Worm (Caenorhabditis elegans) whole organism, L3 larva: ENCODE data around the gene B0280.9.
A peak's percentile ranks its signal among the peaks of the same experiment; 100 is the strongest.

Experiments
- ama-1 ChIP-seq: fragments of 150-350 bp; optimal IDR thresholded peaks from 2 replicates; lab custom pipeline; 2018
- ceh-82 ChIP-seq: fragments of 150-350 bp; optimal IDR thresholded peaks from 2 replicates; lab custom pipeline; 2014; ENCODE audit warnings: missing biosample characterization, missing genetic modification characterization
- elt-2 ChIP-seq: sonication (generic microtip); optimal IDR thresholded peaks from 2 replicates; lab custom pipeline; 2016; ENCODE audit warnings: missing genetic modification reagents, mild to moderate bottlenecking, missing genetic modification characterization, missing compliant biosample characterization
- elt-3 ChIP-seq, 3 experiments: fragments of 150-350 bp in 1 of 3; sonication (generic microtip) in 2 of 3; optimal IDR thresholded peaks; 2 replicates in 2 of 3; 4 replicates in 1 of 3; lab custom pipeline; 2014 to 2017; ENCODE audit warnings: missing biosample characterization in 3 of 3, missing genetic modification characterization in 3 of 3
- fkh-10 ChIP-seq: sonication (generic microtip); optimal IDR thresholded peaks from 2 replicates; lab custom pipeline; 2017; ENCODE audit warnings: missing biosample characterization, missing genetic modification reagents, missing genetic modification characterization
- lin-15B ChIP-seq: fragments of 150-350 bp; optimal IDR thresholded peaks from 2 replicates; lab custom pipeline; 2014; ENCODE audit warnings: missing biosample characterization, missing genetic modification characterization
- nhr-25 ChIP-seq: sonication (generic microtip); optimal IDR thresholded peaks from 2 replicates; lab custom pipeline; 2017; ENCODE audit warnings: missing biosample characterization, missing genetic modification characterization
- nhr-77 ChIP-seq: fragments of 150-350 bp; optimal IDR thresholded peaks from 2 replicates; lab custom pipeline; 2014; ENCODE audit warnings: missing biosample characterization, missing genetic modification characterization
- pqm-1 ChIP-seq: fragments of 150-350 bp; optimal IDR thresholded peaks from 2 replicates; lab custom pipeline; 2017; ENCODE audit warnings: missing biosample characterization, missing genetic modification characterization, inconsistent platforms
- skn-1 ChIP-seq: fragments of 150-350 bp; optimal IDR thresholded peaks from 2 replicates; lab custom pipeline; 2014; ENCODE audit warnings: missing biosample characterization, missing genetic modification characterization
- unc-62 ChIP-seq: fragments of 150-350 bp; sonication (generic microtip); optimal IDR thresholded peaks from 4 replicates; lab custom pipeline; 2014; ENCODE audit warnings: missing biosample characterization, missing genetic modification reagents, missing genetic modification characterization
- zag-1 ChIP-seq: fragments of 150-350 bp; optimal IDR thresholded peaks from 2 replicates; lab custom pipeline; 2014; ENCODE audit warnings: missing biosample characterization, missing genetic modification characterization
- ztf-11 ChIP-seq: fragments of 150-350 bp; optimal IDR thresholded peaks from 2 replicates; lab custom pipeline; 2014; ENCODE audit warnings: missing biosample characterization, missing genetic modification characterization
- ztf-4 ChIP-seq: fragments of 150-350 bp; optimal IDR thresholded peaks from 2 replicates; lab custom pipeline; 2014; ENCODE audit warnings: missing biosample characterization, missing genetic modification characterization

ce11 chrIII:7154526-7154925 is 31.8 kb upstream of the B0280.9 start:
- TF ChIP-seq elt-3 (tag; optimal IDR thresholded peaks at IDR 0.05; lab: Kevin White, UChicago) (no peak), pqm-1 (tag; lab: Kevin White, UChicago) (no peak), fkh-10 (GFP tag; lab: Kevin White, UChicago) (no peak), zag-1 (tag; lab: Kevin White, UChicago) (no peak), nhr-25 (tag; lab: Kevin White, UChicago) (no peak), lin-15B (no peak), elt-2 (tag; lab: Kevin White, UChicago) (peak; percentile 30), ztf-11 (tag; lab: Kevin White, UChicago) (no peak), nhr-77 (tag; lab: Kevin White, UChicago) (no peak), ceh-82 (tag; lab: Kevin White, UChicago) (no peak), unc-62 (GFP tag; lab: Kevin White, UChicago) (no peak), ztf-4 (no peak), ama-1 (no peak), skn-1 (tag; lab: Kevin White, UChicago) (no peak)
